Fruit fly (Drosophila melanogaster) whole organism, prepupa: ENCODE data around the gene Chchd2.

Experiments
- Blimp-1 ChIP-seq: fragments of 200-800 bp; sonication (Bioruptor generic); optimal IDR thresholded peaks from 3 replicates; lab custom pipeline; 2017; ENCODE audit warnings: missing biosample characterization, missing genetic modification characterization, mild to moderate bottlenecking, moderate library complexity, missing genetic modification reagents
- CG10631 ChIP-seq: fragments of 200-800 bp; sonication (Bioruptor generic); optimal IDR thresholded peaks from 2 replicates; lab custom pipeline; 2016; ENCODE audit warnings: missing biosample characterization, missing genetic modification characterization
- CG10669 ChIP-seq: fragments of 200-800 bp; sonication (Bioruptor generic); optimal IDR thresholded peaks from 3 replicates; lab custom pipeline; 2018; ENCODE audit warnings: missing biosample characterization, mild to moderate bottlenecking, missing genetic modification characterization, moderate library complexity
- CG11294 ChIP-seq: fragments of 200-800 bp; sonication (Bioruptor generic); IDR thresholded peaks from 2 replicates; pipeline ENCODE4 v1.3.6; 2022; ENCODE audit warnings: missing biosample characterization, missing genetic modification characterization
- CG11762 ChIP-seq: fragments of 200-800 bp; sonication (Bioruptor generic); optimal IDR thresholded peaks from 3 replicates; lab custom pipeline; 2016; ENCODE audit warnings: missing biosample characterization, missing genetic modification characterization; ENCODE audit not compliant: insufficient read depth
- CG11902 ChIP-seq: fragments of 200-800 bp; sonication (Bioruptor generic); optimal IDR thresholded peaks from 3 replicates; lab custom pipeline; 2016; ENCODE audit warnings: missing biosample characterization, missing genetic modification characterization
- CG15336 ChIP-seq: fragments of 200-800 bp; sonication (Bioruptor generic); IDR thresholded peaks from 2 replicates; pipeline ENCODE4 v1.3.6; 2022; ENCODE audit warnings: missing biosample characterization, missing genetic modification characterization
- CG16779 ChIP-seq: fragments of 200-800 bp; sonication (Bioruptor generic); optimal IDR thresholded peaks from 3 replicates; lab custom pipeline; 2017; ENCODE audit warnings: missing biosample characterization, mild to moderate bottlenecking, missing genetic modification characterization
- CG3032 ChIP-seq: fragments of 200-800 bp; optimal IDR thresholded peaks from 2 replicates; lab custom pipeline; 2019; ENCODE audit warnings: missing biosample characterization, mild to moderate bottlenecking, missing genetic modification characterization, moderate library complexity
- CG31627 ChIP-seq: fragments of 200-800 bp; sonication (Bioruptor generic); optimal IDR thresholded peaks from 3 replicates; lab custom pipeline; 2016; ENCODE audit warnings: missing biosample characterization, missing genetic modification characterization
- CG32006 ChIP-seq: fragments of 200-800 bp; sonication (Bioruptor generic); optimal IDR thresholded peaks from 3 replicates; lab custom pipeline; 2017; ENCODE audit warnings: missing biosample characterization, mild to moderate bottlenecking, missing genetic modification characterization
- CG34406 ChIP-seq: fragments of 200-800 bp; sonication (Bioruptor generic); optimal IDR thresholded peaks from 3 replicates; lab custom pipeline; 2016; ENCODE audit warnings: missing biosample characterization, missing genetic modification characterization
- CG3919 ChIP-seq: fragments of 200-800 bp; sonication (Bioruptor generic); optimal IDR thresholded peaks from 3 replicates; lab custom pipeline; 2016; ENCODE audit warnings: missing biosample characterization, missing genetic modification characterization
- CG4318 ChIP-seq: fragments of 200-800 bp; sonication (Bioruptor generic); optimal IDR thresholded peaks from 3 replicates; lab custom pipeline; 2017; ENCODE audit warnings: missing biosample characterization, mild to moderate bottlenecking, missing genetic modification characterization
- CG6163 ChIP-seq: fragments of 200-800 bp; sonication (Bioruptor generic); IDR thresholded peaks from 3 replicates; pipeline ENCODE4 v1.3.6; 2022; ENCODE audit warnings: missing biosample characterization, missing genetic modification characterization
- CG6276 ChIP-seq: fragments of 200-800 bp; sonication (Bioruptor generic); optimal IDR thresholded peaks from 2 replicates; lab custom pipeline; 2017; ENCODE audit warnings: missing biosample characterization, mild to moderate bottlenecking, missing genetic modification characterization
- CG6792 ChIP-seq: fragments of 200-800 bp; sonication (Bioruptor generic); optimal IDR thresholded peaks from 3 replicates; lab custom pipeline; 2016; ENCODE audit warnings: missing biosample characterization, missing genetic modification characterization
- CG6808 ChIP-seq: fragments of 200-800 bp; sonication (Bioruptor generic); optimal IDR thresholded peaks from 3 replicates; lab custom pipeline; 2017; ENCODE audit warnings: missing biosample characterization, missing genetic modification characterization, mild to moderate bottlenecking, moderate library complexity, missing genetic modification reagents
- CG6854 ChIP-seq: fragments of 200-800 bp; sonication (Bioruptor generic); optimal IDR thresholded peaks from 2 replicates; lab custom pipeline; 2017; ENCODE audit warnings: missing biosample characterization, mild to moderate bottlenecking, missing genetic modification characterization
- CG7368 ChIP-seq: fragments of 200-800 bp; sonication (Bioruptor generic); optimal IDR thresholded peaks from 3 replicates; lab custom pipeline; 2016; ENCODE audit warnings: missing biosample characterization, missing genetic modification characterization
- CG8119 ChIP-seq: fragments of 200-800 bp; sonication (Bioruptor generic); IDR thresholded peaks from 3 replicates; pipeline ENCODE4 v1.3.6; 2022; ENCODE audit warnings: missing biosample characterization, missing genetic modification characterization
- CG8319 ChIP-seq: fragments of 200-800 bp; sonication (Bioruptor generic); optimal IDR thresholded peaks from 3 replicates; lab custom pipeline; 2016; ENCODE audit warnings: missing biosample characterization, missing genetic modification characterization
- CG8632 ChIP-seq: fragments of 200-800 bp; sonication (Bioruptor generic); optimal IDR thresholded peaks from 3 replicates; lab custom pipeline; 2016; ENCODE audit warnings: missing biosample characterization, missing genetic modification characterization
- CG9139 ChIP-seq: fragments of 200-800 bp; sonication (Bioruptor generic); optimal IDR thresholded peaks from 3 replicates; lab custom pipeline; 2017; ENCODE audit warnings: missing biosample characterization, mild to moderate bottlenecking, missing genetic modification characterization
- Eip75B ChIP-seq: fragments of 200-800 bp; sonication (Bioruptor generic); optimal IDR thresholded peaks from 3 replicates; lab custom pipeline; 2016; ENCODE audit warnings: missing biosample characterization, missing genetic modification characterization
- Eip78C ChIP-seq: fragments of 200-800 bp; sonication (Bioruptor generic); peaks from one replicate; lab custom pipeline; 2016; ENCODE audit warnings: missing biosample characterization, missing genetic modification characterization
- Eip93F ChIP-seq: fragments of 200-800 bp; sonication (Bioruptor generic); optimal IDR thresholded peaks from 2 replicates; lab custom pipeline; 2016; ENCODE audit warnings: missing biosample characterization, mild to moderate bottlenecking, missing genetic modification characterization
- Ets21C ChIP-seq: fragments of 200-800 bp; sonication (Bioruptor generic); optimal IDR thresholded peaks from 3 replicates; lab custom pipeline; 2016; ENCODE audit warnings: missing biosample characterization, missing genetic modification characterization
- Ets96B ChIP-seq: fragments of 200-800 bp; optimal IDR thresholded peaks from 2 replicates; lab custom pipeline; 2019; ENCODE audit warnings: missing biosample characterization, mild to moderate bottlenecking, missing genetic modification characterization, moderate library complexity
- Gug ChIP-seq: fragments of 200-800 bp; sonication (Bioruptor generic); IDR thresholded peaks from 2 replicates; pipeline ENCODE4 v1.3.6; 2022; ENCODE audit warnings: missing biosample characterization, missing genetic modification characterization
- Hr38 ChIP-seq: sonication (Bioruptor generic); optimal IDR thresholded peaks from 2 replicates; lab custom pipeline; 2016; ENCODE audit warnings: missing biosample characterization, missing genetic modification characterization
- Hr39 ChIP-seq: fragments of 200-800 bp; sonication (Bioruptor generic); optimal IDR thresholded peaks from 2 replicates; lab custom pipeline; 2016; ENCODE audit warnings: missing biosample characterization, missing genetic modification characterization
- Hr4 ChIP-seq: fragments of 200-800 bp; sonication (Bioruptor generic); optimal IDR thresholded peaks from 3 replicates; lab custom pipeline; 2016; ENCODE audit warnings: missing biosample characterization, missing genetic modification characterization
- Lpt ChIP-seq: fragments of 200-800 bp; sonication (Bioruptor generic); optimal IDR thresholded peaks from 3 replicates; lab custom pipeline; 2016; ENCODE audit warnings: missing biosample characterization, missing genetic modification characterization
- Met ChIP-seq: fragments of 200-800 bp; sonication (Bioruptor generic); optimal IDR thresholded peaks from 3 replicates; lab custom pipeline; 2016; ENCODE audit warnings: missing biosample characterization, missing genetic modification characterization
- OdsH ChIP-seq: fragments of 200-800 bp; sonication (Bioruptor generic); optimal IDR thresholded peaks from 3 replicates; lab custom pipeline; 2016; ENCODE audit warnings: missing biosample characterization, missing genetic modification characterization
- Smox ChIP-seq: fragments of 200-800 bp; sonication (Bioruptor generic); optimal IDR thresholded peaks from 3 replicates; lab custom pipeline; 2016; ENCODE audit warnings: missing biosample characterization, missing genetic modification characterization
- Sox14 ChIP-seq: fragments of 200-800 bp; sonication (Bioruptor generic); optimal IDR thresholded peaks from 3 replicates; lab custom pipeline; 2016; ENCODE audit warnings: missing biosample characterization, missing genetic modification characterization
- Sox15 ChIP-seq: fragments of 200-800 bp; sonication (Bioruptor generic); optimal IDR thresholded peaks from 3 replicates; lab custom pipeline; 2016; ENCODE audit warnings: missing biosample characterization, missing genetic modification characterization
- achi ChIP-seq: fragments of 200-800 bp; sonication (Bioruptor generic); optimal IDR thresholded peaks from 3 replicates; lab custom pipeline; 2016; ENCODE audit warnings: missing biosample characterization, missing genetic modification characterization
- acj6 ChIP-seq: fragments of 200-800 bp; sonication (Bioruptor generic); optimal IDR thresholded peaks from 3 replicates; lab custom pipeline; 2016; ENCODE audit warnings: missing biosample characterization, missing genetic modification characterization
- cyc ChIP-seq: fragments of 200-800 bp; sonication (Bioruptor generic); optimal IDR thresholded peaks from 3 replicates; lab custom pipeline; 2016; ENCODE audit warnings: missing biosample characterization, missing genetic modification characterization
- dac ChIP-seq: fragments of 200-800 bp; sonication (Bioruptor generic); optimal IDR thresholded peaks from 2 replicates; lab custom pipeline; 2017; ENCODE audit warnings: missing biosample characterization, mild to moderate bottlenecking, missing genetic modification characterization
- dsx ChIP-seq: fragments of 200-800 bp; optimal IDR thresholded peaks from 3 replicates; lab custom pipeline; 2019; ENCODE audit warnings: missing biosample characterization, mild to moderate bottlenecking, missing genetic modification characterization, moderate library complexity; ENCODE audit not compliant: poor library complexity, severe bottlenecking
- esn ChIP-seq: fragments of 200-800 bp; sonication (Bioruptor generic); optimal IDR thresholded peaks from 2 replicates; lab custom pipeline; 2016; ENCODE audit warnings: missing biosample characterization, mild to moderate bottlenecking, missing genetic modification characterization, moderate library complexity
- fd59A ChIP-seq: fragments of 200-800 bp; sonication (Bioruptor generic); optimal IDR thresholded peaks from 2 replicates; lab custom pipeline; 2017; ENCODE audit warnings: missing biosample characterization, mild to moderate bottlenecking, missing genetic modification characterization, missing genetic modification reagents
- fd85E ChIP-seq: fragments of 200-800 bp; sonication (Bioruptor generic); optimal IDR thresholded peaks from 3 replicates; lab custom pipeline; 2016; ENCODE audit warnings: missing biosample characterization, missing genetic modification characterization
- fkh ChIP-seq: fragments of 200-800 bp; sonication (Bioruptor generic); optimal IDR thresholded peaks from 3 replicates; lab custom pipeline; 2017; ENCODE audit warnings: missing biosample characterization, mild to moderate bottlenecking, missing genetic modification characterization, moderate library complexity
- net ChIP-seq: fragments of 200-800 bp; sonication (Bioruptor generic); optimal IDR thresholded peaks from 3 replicates; lab custom pipeline; 2016; ENCODE audit warnings: missing biosample characterization, missing genetic modification characterization
- pdm3 ChIP-seq: fragments of 200-800 bp; sonication (Bioruptor generic); optimal IDR thresholded peaks from 3 replicates; lab custom pipeline; 2016; ENCODE audit warnings: missing biosample characterization, missing genetic modification characterization
- spab ChIP-seq: fragments of 200-800 bp; sonication (Bioruptor generic); optimal IDR thresholded peaks from 2 replicates; lab custom pipeline; 2017; ENCODE audit warnings: missing biosample characterization, mild to moderate bottlenecking, missing genetic modification characterization, missing genetic modification reagents
- ss ChIP-seq, 2 experiments: fragments of 200-800 bp; sonication (Bioruptor generic); optimal IDR thresholded peaks; 2 replicates in 1 of 2; 3 replicates in 1 of 2; lab custom pipeline; 2017 to 2018; ENCODE audit warnings: mild to moderate bottlenecking in 2 of 2, missing biosample characterization in 2 of 2, missing genetic modification characterization in 2 of 2, moderate library complexity in 1 of 2
- svp ChIP-seq: fragments of 200-800 bp; sonication (Bioruptor generic); peaks from one replicate; lab custom pipeline; 2016; ENCODE audit warnings: missing biosample characterization, missing genetic modification characterization
- vri ChIP-seq: fragments of 200-800 bp; sonication (Bioruptor generic); optimal IDR thresholded peaks from 3 replicates; lab custom pipeline; 2016; ENCODE audit warnings: missing biosample characterization, mild to moderate bottlenecking, missing genetic modification characterization

Chchd2 gene

dm6 chrX:17108000-17108399 is 40.8 kb upstream of the Chchd2 start:
- TF ChIP-seq fkh (GFP tag; lab: Kevin White, UChicago) (no peak), CG11294 (GFP tag; lab: Robert Waterston, UW) (no peak), dac (GFP tag; lab: Kevin White, UChicago) (no peak), Sox15 (GFP tag; lab: Kevin White, UChicago) (no peak), CG10631 (GFP tag; lab: Kevin White, UChicago) (no peak), net (no peak), vri (no peak), CG31627 (GFP tag; lab: Kevin White, UChicago) (no peak), Gug (no peak), fd59A (GFP tag; lab: Kevin White, UChicago) (no peak), CG6854 (GFP tag; lab: Kevin White, UChicago) (no peak), Lpt (GFP tag; lab: Kevin White, UChicago) (no peak), Hr39 (GFP tag; lab: Kevin White, UChicago) (no peak), Ets96B (tag; lab: Kevin White, UChicago) (no peak), CG8319 (no peak), spab (no peak), CG3919 (GFP tag; lab: Kevin White, UChicago) (no peak), Blimp-1 (GFP tag; lab: Kevin White, UChicago) (no peak), Met (GFP tag; lab: Kevin White, UChicago) (peak; percentile 4), CG4318 (GFP tag; lab: Kevin White, UChicago) (no peak), CG16779 (tag; lab: Kevin White, UChicago) (no peak), esn (peak; percentile 26), Eip75B (GFP tag; lab: Kevin White, UChicago) (no peak), fd85E (GFP tag; lab: Kevin White, UChicago) (no peak), acj6 (GFP tag; lab: Kevin White, UChicago) (no peak), CG34406 (no peak), Hr38 (GFP tag; lab: Kevin White, UChicago) (no peak), CG11762 (no peak), CG10669 (GFP tag; lab: Kevin White, UChicago) (no peak), CG15336 (GFP tag; lab: Robert Waterston, UW) (no peak), Smox (GFP tag; lab: Kevin White, UChicago) (no peak), Eip78C (GFP tag; lab: Kevin White, UChicago) (no peak), CG11902 (GFP tag; lab: Kevin White, UChicago) (no peak), CG3032 (tag; lab: Kevin White, UChicago) (no peak), CG6808 (GFP tag; lab: Kevin White, UChicago) (no peak), CG6163 (GFP tag; lab: Robert Waterston, UW) (no peak), OdsH (GFP tag; lab: Kevin White, UChicago) (no peak), Ets21C (GFP tag; lab: Kevin White, UChicago) (no peak), ss (GFP tag; optimal IDR thresholded peaks at IDR 0.05; lab: Kevin White, UChicago) (no peak), Hr4 (GFP tag; lab: Kevin White, UChicago) (no peak), CG7368 (GFP tag; lab: Kevin White, UChicago) (no peak), Sox14 (GFP tag; lab: Kevin White, UChicago) (no peak), pdm3 (peak; percentile 1), CG32006 (GFP tag; lab: Kevin White, UChicago) (peak; percentile 32), cyc (no peak), CG9139 (GFP tag; lab: Kevin White, UChicago) (no peak), achi (GFP tag; lab: Kevin White, UChicago) (no peak), CG8119 (GFP tag; lab: Robert Waterston, UW) (no peak), svp (GFP tag; lab: Kevin White, UChicago) (peak; percentile 76), CG8632 (no peak), Eip93F (GFP tag; lab: Kevin White, UChicago) (no peak), dsx (GFP tag; lab: Kevin White, UChicago) (peak; percentile 7), CG6276 (GFP tag; lab: Kevin White, UChicago) (no peak), CG6792 (GFP tag; lab: Kevin White, UChicago) (no peak)
